Fruit fly (Drosophila melanogaster): Measurements from ENCODE around the gene hdm.
A peak's percentile ranks its signal among the peaks of the same experiment; 100 is the strongest.

The hdm gene

dm6 chrX:7888386-7889024 is 31.4 kb downstream of the hdm start, which contains the start of gene Acat1 (continued):
- TF ChIP-seq CG3847 (GFP tag; IDR thresholded peaks at IDR 0.05), result peak; percentile 53; the same call in 1 of the 2 replicates
- no peak for TF ChIP-seq CG7745 (tag; optimal IDR thresholded peaks at IDR 0.05)
- TF ChIP-seq Optix (GFP tag; IDR thresholded peaks at IDR 0.05), result no peak
- TF ChIP-seq Hmx (GFP tag; optimal IDR thresholded peaks at IDR 0.05), result peak; percentile 46
- no peak for TF ChIP-seq nau (GFP tag; optimal IDR thresholded peaks at IDR 0.05)
- peak; percentile 29 for TF ChIP-seq CG9817 (tag; optimal IDR thresholded peaks at IDR 0.05)
- TF ChIP-seq CG17829 (tag; optimal IDR thresholded peaks at IDR 0.05), result peak; percentile 43
- no peak for TF ChIP-seq jing (GFP tag; optimal IDR thresholded peaks at IDR 0.05)
- no peak for TF ChIP-seq Kr (GFP tag; optimal IDR thresholded peaks at IDR 0.05)
- peak; percentile 62 for TF ChIP-seq CG13287 (GFP tag; IDR thresholded peaks at IDR 0.05; ENCODE audit: partially characterized antibody)
- no peak for TF ChIP-seq Mes4 (GFP tag; optimal IDR thresholded peaks at IDR 0.05)
- TF ChIP-seq fru (optimal IDR thresholded peaks at IDR 0.05), result no peak
- TF ChIP-seq wor (GFP tag; IDR thresholded peaks at IDR 0.05), result no peak
- TF ChIP-seq ttk (GFP tag; IDR thresholded peaks at IDR 0.05), result peak; percentile 24; the same call in 1 of the 2 replicates
- peak; percentile 43 for TF ChIP-seq kah (GFP tag; optimal IDR thresholded peaks at IDR 0.05)
- no peak; the same call in 1 of the 2 replicates for TF ChIP-seq Bgb (GFP tag; IDR thresholded peaks at IDR 0.05; ENCODE audit: partially characterized antibody)
- peak; percentile 61; the same call in 3 of the 4 replicates for TF ChIP-seq Dll (GFP tag; IDR thresholded peaks at IDR 0.05; ENCODE audit: partially characterized antibody)
- TF ChIP-seq CG9876 (GFP tag; optimal IDR thresholded peaks at IDR 0.05), result no peak
- TF ChIP-seq CG12155 (GFP tag; optimal IDR thresholded peaks at IDR 0.05), result peak; percentile 65
- TF ChIP-seq CG2202 (tag; optimal IDR thresholded peaks at IDR 0.05), result peak; percentile 35
- TF ChIP-seq luna (GFP tag; optimal IDR thresholded peaks at IDR 0.05), result peak; percentile 39
- peak; percentile 69 for TF ChIP-seq Sox102F (GFP tag; optimal IDR thresholded peaks at IDR 0.05)
- TF ChIP-seq Blimp-1 (GFP tag; optimal IDR thresholded peaks at IDR 0.05), result peak; percentile 64
- no peak for TF ChIP-seq CG10431 (GFP tag; optimal IDR thresholded peaks at IDR 0.05)
- TF ChIP-seq maf-S (GFP tag; optimal IDR thresholded peaks at IDR 0.05), result peak; percentile 2
- peak; percentile 15 for TF ChIP-seq CG12236 (GFP tag; optimal IDR thresholded peaks at IDR 0.05)
- no peak for TF ChIP-seq wek (GFP tag; optimal IDR thresholded peaks at IDR 0.05)
- TF ChIP-seq prd (optimal IDR thresholded peaks at IDR 0.05), result no peak
- peak; percentile 72 for TF ChIP-seq prd (GFP tag; IDR thresholded peaks at IDR 0.05)
- TF ChIP-seq lilli (GFP tag; optimal IDR thresholded peaks at IDR 0.05), result peak; percentile 80
- peak; percentile 41 for TF ChIP-seq grau (tag; optimal IDR thresholded peaks at IDR 0.05)
- TF ChIP-seq CG2116 (GFP tag; optimal IDR thresholded peaks at IDR 0.05), result peak; percentile 73
- peak; percentile 52 for TF ChIP-seq Meics (GFP tag; optimal IDR thresholded peaks at IDR 0.05)
- no peak for TF ChIP-seq Oaz (GFP tag; IDR thresholded peaks at IDR 0.05)
- TF ChIP-seq CG9727 (GFP tag; optimal IDR thresholded peaks at IDR 0.05), result peak; percentile 59
- TF ChIP-seq CG2678 (tag; optimal IDR thresholded peaks at IDR 0.05), result peak; percentile 58
- TF ChIP-seq nerfin-1 (tag; optimal IDR thresholded peaks at IDR 0.05), result no peak
- no peak for TF ChIP-seq CG12219 (GFP tag; optimal IDR thresholded peaks at IDR 0.05)
- TF ChIP-seq zen (tag; optimal IDR thresholded peaks at IDR 0.05), result peak; percentile 34
- TF ChIP-seq CG8388 (GFP tag; optimal IDR thresholded peaks at IDR 0.05), result peak; percentile 35
- no peak for TF ChIP-seq slou (GFP tag; optimal IDR thresholded peaks at IDR 0.05)
- peak; percentile 64 for TF ChIP-seq mam (GFP tag; optimal IDR thresholded peaks at IDR 0.05)
- TF ChIP-seq Oli (tag; optimal IDR thresholded peaks at IDR 0.05), result peak; percentile 5
- no peak for TF ChIP-seq crol (GFP tag; IDR thresholded peaks at IDR 0.05)
- TF ChIP-seq zen2 (GFP tag; IDR thresholded peaks at IDR 0.05; ENCODE audit: partially characterized antibody), result no peak
- TF ChIP-seq zf30C (GFP tag; optimal IDR thresholded peaks at IDR 0.05), result no peak
- no peak for TF ChIP-seq sug (tag; optimal IDR thresholded peaks at IDR 0.05)
- peak; percentile 49 for TF ChIP-seq tin (GFP tag; optimal IDR thresholded peaks at IDR 0.05)
- peak; percentile 14 for TF ChIP-seq her (GFP tag; optimal IDR thresholded peaks at IDR 0.05)
- TF ChIP-seq CG12071 (GFP tag; optimal IDR thresholded peaks at IDR 0.05), result no peak
